Fruit fly (Drosophila melanogaster) whole organism, pupa: ENCODE data around the gene CG33689.

Experiments used
- CG10348 ChIP-seq: fragments of 200-800 bp; sonication (Bioruptor generic); IDR thresholded peaks from 2 replicates; pipeline ENCODE4 v1.3.6; 2022; ENCODE audit warnings: missing biosample characterization, missing genetic modification characterization
- CG12605 ChIP-seq: fragments of 200-800 bp; sonication (Bioruptor generic); IDR thresholded peaks from 2 replicates; pipeline ENCODE4 v1.3.6; 2022; ENCODE audit warnings: missing biosample characterization, missing genetic modification characterization
- CG13204 ChIP-seq: fragments of 200-800 bp; sonication (Bioruptor generic); optimal IDR thresholded peaks from 2 replicates; lab custom pipeline; 2018; ENCODE audit warnings: missing biosample characterization, mild to moderate bottlenecking, missing genetic modification characterization, moderate library complexity
- CG14655 ChIP-seq: fragments of 200-800 bp; sonication (Bioruptor generic); optimal IDR thresholded peaks from 3 replicates; lab custom pipeline; 2017; ENCODE audit warnings: mild to moderate bottlenecking, missing biosample characterization, missing genetic modification reagents, missing genetic modification characterization
- CG15710 ChIP-seq: fragments of 200-800 bp; sonication (Bioruptor generic); optimal IDR thresholded peaks from 2 replicates; lab custom pipeline; 2018; ENCODE audit warnings: missing biosample characterization, mild to moderate bottlenecking, missing genetic modification characterization, moderate library complexity
- CG17806 ChIP-seq: fragments of 200-800 bp; sonication (Bioruptor generic); optimal IDR thresholded peaks from 2 replicates; lab custom pipeline; 2018; ENCODE audit warnings: missing biosample characterization, mild to moderate bottlenecking, missing genetic modification characterization, moderate library complexity
- CG32121 ChIP-seq: fragments of 200-800 bp; sonication (Bioruptor generic); IDR thresholded peaks from 2 replicates; pipeline ENCODE4 v1.3.6; 2022; ENCODE audit warnings: missing biosample characterization, missing genetic modification characterization
- CG34367 ChIP-seq: fragments of 200-800 bp; sonication (Bioruptor generic); optimal IDR thresholded peaks from 2 replicates; lab custom pipeline; 2018; ENCODE audit warnings: missing biosample characterization, mild to moderate bottlenecking, missing genetic modification characterization
- CG4496 ChIP-seq: fragments of 200-800 bp; sonication (Bioruptor generic); IDR thresholded peaks from 3 replicates; pipeline ENCODE4 v1.3.6; 2022; ENCODE audit warnings: missing biosample characterization, missing genetic modification characterization
- CG8159 ChIP-seq: fragments of 200-800 bp; sonication (Bioruptor generic); optimal IDR thresholded peaks from 3 replicates; lab custom pipeline; 2018; ENCODE audit warnings: missing biosample characterization, mild to moderate bottlenecking, missing genetic modification characterization, moderate library complexity
- CG8301 ChIP-seq: fragments of 200-800 bp; sonication (Bioruptor generic); optimal IDR thresholded peaks from 2 replicates; lab custom pipeline; 2018; ENCODE audit warnings: missing biosample characterization, mild to moderate bottlenecking, missing genetic modification characterization
- CG9948 ChIP-seq: fragments of 200-800 bp; sonication (Bioruptor generic); optimal IDR thresholded peaks from 2 replicates; lab custom pipeline; 2018; ENCODE audit warnings: missing biosample characterization, mild to moderate bottlenecking, missing genetic modification characterization, moderate library complexity
- D1 ChIP-seq: fragments of 200-800 bp; sonication (Bioruptor generic); optimal IDR thresholded peaks from 2 replicates; lab custom pipeline; 2018; ENCODE audit warnings: missing biosample characterization, mild to moderate bottlenecking, missing genetic modification characterization, moderate library complexity
- EcR ChIP-seq: fragments of 200-800 bp; sonication (Bioruptor generic); optimal IDR thresholded peaks from 3 replicates; lab custom pipeline; 2019; ENCODE audit warnings: missing biosample characterization, missing genetic modification characterization, mild to moderate bottlenecking, moderate library complexity, missing genetic modification reagents
- Ets98B ChIP-seq: fragments of 200-800 bp; sonication (Bioruptor generic); IDR thresholded peaks from 2 replicates; pipeline ENCODE4 v1.3.6; 2022; ENCODE audit warnings: missing biosample characterization, missing genetic modification characterization
- Pif1A ChIP-seq: fragments of 200-800 bp; sonication (Bioruptor generic); optimal IDR thresholded peaks from 3 replicates; lab custom pipeline; 2016; ENCODE audit warnings: missing biosample characterization, missing genetic modification characterization
- Pif1B ChIP-seq: fragments of 200-800 bp; sonication (Bioruptor generic); optimal IDR thresholded peaks from 3 replicates; lab custom pipeline; 2016; ENCODE audit warnings: missing biosample characterization, missing genetic modification characterization
- Snoo ChIP-seq: fragments of 200-800 bp; sonication (Bioruptor generic); optimal IDR thresholded peaks from 3 replicates; lab custom pipeline; 2017; ENCODE audit warnings: missing biosample characterization, mild to moderate bottlenecking, missing genetic modification characterization, inconsistent platforms
- fd96Ca ChIP-seq: fragments of 200-800 bp; sonication (Bioruptor generic); IDR thresholded peaks from 3 replicates; pipeline ENCODE4 v1.3.6; 2022; ENCODE audit warnings: missing biosample characterization, missing genetic modification characterization
- gl ChIP-seq: fragments of 200-800 bp; sonication (Bioruptor generic); optimal IDR thresholded peaks from 2 replicates; lab custom pipeline; 2018; ENCODE audit warnings: missing biosample characterization, mild to moderate bottlenecking, missing genetic modification characterization
- rn ChIP-seq: fragments of 200-800 bp; sonication (Bioruptor generic); IDR thresholded peaks from 2 replicates; pipeline ENCODE4 v1.3.6; 2022; ENCODE audit warnings: missing biosample characterization, missing genetic modification characterization

CG33689 gene

dm6 chr3L:16166217-16166997 lies 33.6 kb upstream of the CG33689 start:
- TF ChIP-seq CG13204 (GFP tag; lab: Kevin White, UChicago) (peak; percentile 14), CG8159 (tag; lab: Kevin White, UChicago) (no peak), CG32121 (GFP tag; lab: Robert Waterston, UW) (0 out of 2 replicates have a peak, but pooled peaks have one; percentile 16)
- TF ChIP-seq, all 21 proteins: peak for 2

DNA sequence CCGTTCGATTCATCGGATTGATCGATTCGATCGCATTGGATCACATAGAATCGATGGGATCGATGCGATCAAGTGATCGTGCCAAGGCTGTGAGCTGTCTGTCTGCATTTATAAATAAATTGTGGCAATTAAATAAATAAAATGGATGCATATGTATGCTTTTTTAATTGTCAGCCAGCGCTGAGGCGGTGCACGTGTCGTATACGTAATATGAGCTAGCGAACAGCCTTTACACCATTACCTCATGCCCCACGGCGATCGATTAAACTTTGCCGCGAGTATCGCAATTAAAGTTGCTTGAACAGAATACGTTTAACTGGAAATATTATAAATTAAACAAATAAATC lies 33.1 kb upstream of the CG33689 start:
- TF ChIP-seq CG10348 (GFP tag; lab: Robert Waterston, UW): no peak
- no peak for TF ChIP-seq D1 (tag; lab: Kevin White, UChicago)
- no peak for TF ChIP-seq CG14655 (GFP tag; lab: Kevin White, UChicago)

DNA sequence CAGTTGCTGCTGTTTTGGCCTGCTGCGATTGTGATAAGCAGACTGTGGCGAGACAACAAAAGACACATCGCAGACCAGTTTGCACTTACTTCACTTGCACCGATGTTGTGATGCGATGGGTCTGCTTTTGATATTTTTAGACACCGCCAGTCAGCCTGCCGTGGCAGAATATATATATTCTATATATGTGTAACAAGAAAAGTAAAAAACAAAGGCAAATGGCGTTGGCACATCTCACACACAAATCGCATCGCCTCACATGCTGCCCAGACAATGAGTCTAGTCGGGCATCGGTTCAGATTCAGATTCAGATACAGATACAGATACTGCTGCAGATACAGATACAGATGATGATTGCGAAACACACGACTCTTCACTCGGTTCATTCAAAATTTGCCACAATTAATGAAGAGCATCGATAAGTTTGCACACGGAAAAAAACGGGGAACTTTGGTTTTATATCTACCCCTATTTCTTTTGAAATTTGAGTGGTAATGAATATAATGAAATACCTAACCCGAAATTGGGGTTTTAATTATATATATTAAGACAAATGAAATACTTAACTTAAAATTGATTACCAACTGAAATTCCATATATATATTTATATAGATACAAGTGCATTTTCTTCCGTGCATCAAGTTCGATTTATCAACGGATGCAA lies 32.2 kb upstream of the CG33689 start:
- no peak for TF ChIP-seq Snoo
- peak; percentile 50 for TF ChIP-seq EcR (GFP tag; lab: Kevin White, UChicago)
- no peak for TF ChIP-seq gl (tag; lab: Kevin White, UChicago)
- peak; percentile 41 for TF ChIP-seq CG15710
- TF ChIP-seq rn (GFP tag; lab: Robert Waterston, UW): no peak
- TF ChIP-seq CG34367 (tag; lab: Kevin White, UChicago): peak; percentile 10
- TF ChIP-seq CG32121 (GFP tag; lab: Robert Waterston, UW): peak; percentile 62
- TF ChIP-seq CG10348 (GFP tag; lab: Robert Waterston, UW): no peak
- peak; percentile 41 for TF ChIP-seq CG9948
- peak; percentile 58 for TF ChIP-seq CG17806
- no peak for TF ChIP-seq CG14655 (GFP tag; lab: Kevin White, UChicago)
- peak; percentile 72 for TF ChIP-seq CG8159 (tag; lab: Kevin White, UChicago)
- TF ChIP-seq CG13204 (GFP tag; lab: Kevin White, UChicago): peak; percentile 18

DNA sequence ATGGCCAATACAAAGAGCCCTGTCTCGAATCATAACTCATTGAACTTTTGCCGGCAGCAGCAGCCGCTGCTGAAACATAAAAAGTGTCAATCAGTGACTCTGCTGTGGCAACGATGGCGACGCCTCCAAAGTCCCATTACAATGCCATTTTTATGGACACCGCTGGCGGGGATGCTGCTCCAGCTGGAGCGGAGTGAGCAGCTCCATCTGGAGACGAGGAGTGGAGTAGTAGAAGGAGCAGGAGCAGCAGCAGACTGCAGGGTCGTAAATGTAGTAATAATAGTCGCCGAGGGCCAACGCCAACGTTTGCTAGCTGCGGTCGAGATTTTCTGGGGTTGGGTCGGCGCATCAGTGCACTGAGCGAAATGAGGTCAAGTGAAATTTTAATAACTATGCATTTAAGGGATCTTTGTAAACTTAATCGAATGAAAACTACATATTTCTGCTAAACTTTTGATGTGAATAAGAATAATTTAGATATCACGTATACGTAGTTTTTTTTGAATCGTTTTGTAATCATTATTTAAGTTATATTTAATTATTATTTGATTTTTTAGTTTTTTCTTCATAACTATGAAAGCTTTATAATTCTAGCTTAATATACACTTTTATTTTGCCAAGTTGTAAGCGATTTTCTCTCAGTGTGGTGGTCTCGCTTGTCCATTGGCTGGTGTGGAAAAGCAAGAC lies 31.4 kb upstream of the CG33689 start:
- TF ChIP-seq CG8301 (tag; lab: Kevin White, UChicago): peak; percentile 2
- no peak for TF ChIP-seq gl (tag; lab: Kevin White, UChicago)
- peak; percentile 64 for TF ChIP-seq CG8159 (tag; lab: Kevin White, UChicago)
- peak; percentile 1 for TF ChIP-seq D1 (tag; lab: Kevin White, UChicago)
- TF ChIP-seq CG13204 (GFP tag; lab: Kevin White, UChicago): peak; percentile 60
- peak; percentile 45 for TF ChIP-seq CG17806
- peak; percentile 57 for TF ChIP-seq CG9948
- no peak for TF ChIP-seq rn (GFP tag; lab: Robert Waterston, UW)
- no peak for TF ChIP-seq Ets98B (GFP tag; lab: Robert Waterston, UW)
- peak; percentile 21 for TF ChIP-seq EcR (GFP tag; lab: Kevin White, UChicago)
- TF ChIP-seq CG15710: peak; percentile 38
- 0 out of 3 replicates have a peak, but pooled peaks have one; percentile 13 for TF ChIP-seq CG4496 (GFP tag; lab: Robert Waterston, UW)
- TF ChIP-seq Snoo: no peak
- TF ChIP-seq CG14655 (GFP tag; lab: Kevin White, UChicago): peak; percentile 52
- TF ChIP-seq, all 21 proteins: peak for 10

DNA sequence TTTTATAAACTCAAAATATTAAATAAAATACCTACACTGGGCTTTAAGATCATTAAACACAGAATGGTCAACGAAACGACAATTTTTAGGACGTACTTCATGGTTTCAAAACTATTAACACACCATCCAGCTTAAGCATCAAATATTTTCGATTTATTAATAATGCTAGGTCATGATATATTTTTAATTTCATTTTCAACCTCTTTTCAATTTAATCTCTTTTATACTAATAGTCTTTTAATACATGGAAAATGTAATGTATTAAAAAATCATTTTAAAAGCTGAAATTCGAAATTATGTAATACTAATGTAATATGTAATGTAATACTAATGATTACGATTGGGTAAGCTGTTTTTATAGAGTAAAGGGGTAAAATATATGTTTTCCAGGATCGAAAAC lies 30.0 kb upstream of the CG33689 start, which contains the start of gene CG33796:
Gene CG33796, minus strand, starts transcription at position 101 of the 400 bp plus-strand sequence.
- TF ChIP-seq EcR (GFP tag; lab: Kevin White, UChicago) (no peak), CG15710 (no peak), CG9948 (no peak), Pif1A (GFP tag; lab: Kevin White, UChicago) (no peak), gl (tag; lab: Kevin White, UChicago) (no peak), Pif1B (GFP tag; lab: Kevin White, UChicago) (no peak), CG17806 (no peak)
- TF ChIP-seq, all 21 proteins: peak for 0

dm6 chr3L:16171280-16171679 lies 28.7 kb upstream of the CG33689 start, which contains the start of gene CG33795:
Gene CG33795 (minus strand): TSS chr3L:16171380.
- TF ChIP-seq CG15710: no peak
- TF ChIP-seq gl (tag; lab: Kevin White, UChicago): no peak
- no peak for TF ChIP-seq CG10348 (GFP tag; lab: Robert Waterston, UW)
- TF ChIP-seq Ets98B (GFP tag; lab: Robert Waterston, UW): no peak

DNA sequence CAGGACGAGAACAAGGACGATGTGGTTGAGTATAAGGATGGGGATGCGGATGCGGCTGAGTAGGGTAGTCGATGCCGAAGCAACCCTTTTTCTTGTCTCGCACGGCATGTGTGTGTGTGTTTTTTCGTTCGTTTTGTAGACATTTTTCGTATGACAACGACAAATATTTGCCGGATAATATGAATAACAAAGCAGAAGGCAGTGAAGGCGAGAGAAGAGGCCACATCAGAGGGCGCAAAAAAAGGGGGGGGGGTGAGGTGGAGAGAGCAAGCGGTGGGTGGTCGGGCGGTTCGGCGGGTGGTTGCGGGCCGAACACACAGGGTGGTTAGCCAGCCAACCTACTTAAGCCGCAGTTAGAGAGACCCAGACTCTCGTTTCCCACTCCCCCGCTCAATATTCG lies 27.6 kb upstream of the CG33689 start:
- no peak for TF ChIP-seq rn (GFP tag; lab: Robert Waterston, UW)
- TF ChIP-seq fd96Ca (GFP tag; lab: Robert Waterston, UW): no peak
- no peak for TF ChIP-seq CG8159 (tag; lab: Kevin White, UChicago)
- no peak for TF ChIP-seq Snoo
- TF ChIP-seq CG10348 (GFP tag; lab: Robert Waterston, UW): no peak
- TF ChIP-seq CG12605 (GFP tag; lab: Robert Waterston, UW): no peak
- TF ChIP-seq Pif1A (GFP tag; lab: Kevin White, UChicago): no peak
- no peak for TF ChIP-seq CG17806
- TF ChIP-seq CG34367 (tag; lab: Kevin White, UChicago): no peak
- no peak for TF ChIP-seq gl (tag; lab: Kevin White, UChicago)
- TF ChIP-seq CG9948: no peak
- no peak for TF ChIP-seq CG8301 (tag; lab: Kevin White, UChicago)
- no peak for TF ChIP-seq Ets98B (GFP tag; lab: Robert Waterston, UW)
- TF ChIP-seq CG4496 (GFP tag; lab: Robert Waterston, UW): no peak
- no peak for TF ChIP-seq Pif1B (GFP tag; lab: Kevin White, UChicago)
- TF ChIP-seq CG14655 (GFP tag; lab: Kevin White, UChicago): no peak
- no peak for TF ChIP-seq D1 (tag; lab: Kevin White, UChicago)
- TF ChIP-seq, all 21 proteins: peak for 0
